Worm (Caenorhabditis elegans): Measurements from ENCODE around the gene F07F6.2.

DNA sequence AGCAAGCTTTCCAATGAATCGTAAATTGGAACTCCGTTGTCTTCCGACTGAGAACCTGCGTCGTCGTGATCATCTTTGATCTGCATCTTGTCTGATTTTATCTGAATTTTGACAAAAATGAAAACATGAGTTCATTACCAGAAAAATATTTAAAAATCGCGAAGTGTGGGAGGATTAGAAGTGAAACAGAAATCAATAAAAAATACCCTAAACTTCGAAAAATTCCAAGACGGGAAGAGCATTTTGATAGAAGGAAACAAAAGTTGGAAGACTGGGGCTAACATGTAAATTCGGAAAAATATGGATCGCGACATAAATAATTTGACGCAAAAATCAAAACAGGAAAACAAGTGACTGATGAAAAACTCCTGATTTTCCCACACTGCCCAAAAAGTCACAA is 4.4 kb upstream of the F07F6.2 start, which contains the start of gene F07F6.8:
- TF ChIP-seq unc-62 (GFP tag; optimal IDR thresholded peaks at IDR 0.05) (no peak), unc-39 (tag; optimal IDR thresholded peaks at IDR 0.05) (no peak), lin-39 (tag; optimal IDR thresholded peaks at IDR 0.05) (no peak), elt-3 (tag; optimal IDR thresholded peaks at IDR 0.05) (no peak), ceh-82 (tag; optimal IDR thresholded peaks at IDR 0.05) (no peak), snpc-4 (tag; optimal IDR thresholded peaks at IDR 0.05) (no peak), nhr-12 (tag; optimal IDR thresholded peaks at IDR 0.05) (no peak), nhr-10 (tag; optimal IDR thresholded peaks at IDR 0.05) (no peak), nhr-21 (tag; optimal IDR thresholded peaks at IDR 0.05) (no peak), skn-1 (tag; optimal IDR thresholded peaks at IDR 0.05) (no peak), nhr-23 (tag; optimal IDR thresholded peaks at IDR 0.05) (no peak)

Measured in whole organism, L2 larva.